Fruit fly (Drosophila melanogaster) whole organism, embryonic: ENCODE measurements around the gene CG3149.

Experiments used
- Aef1 ChIP-seq: fragments of 200-800 bp; sonication (Bioruptor generic); IDR thresholded peaks from 3 replicates; pipeline ENCODE4 v1.3.6; 2022; ENCODE audit warnings: missing biosample characterization, missing genetic modification characterization
- Antp ChIP-seq: fragments of 200-800 bp; sonication (Bioruptor generic); optimal IDR thresholded peaks from 3 replicates; lab custom pipeline; 2016; ENCODE audit warnings: missing biosample characterization, missing genetic modification characterization
- CG10431 ChIP-seq: fragments of 200-800 bp; sonication (Bioruptor generic); optimal IDR thresholded peaks from 3 replicates; lab custom pipeline; 2018; ENCODE audit warnings: missing biosample characterization, mild to moderate bottlenecking, missing genetic modification characterization
- CG10543 ChIP-seq: fragments of 200-800 bp; sonication (Bioruptor generic); optimal IDR thresholded peaks from 3 replicates; lab custom pipeline; 2017; ENCODE audit warnings: missing biosample characterization, mild to moderate bottlenecking, missing genetic modification characterization, moderate library complexity
- CG10654 ChIP-seq: fragments of 200-800 bp; sonication (Bioruptor generic); optimal IDR thresholded peaks from 2 replicates; lab custom pipeline; 2016; ENCODE audit warnings: missing biosample characterization, missing genetic modification characterization
- CG11695 ChIP-seq: fragments of 200-800 bp; sonication (Bioruptor generic); IDR thresholded peaks from 3 replicates; pipeline ENCODE4 v1.3.6; 2022; ENCODE audit warnings: missing biosample characterization, missing genetic modification characterization
- CG12219 ChIP-seq: fragments of 200-800 bp; sonication (Bioruptor generic); optimal IDR thresholded peaks from 3 replicates; lab custom pipeline; 2018; ENCODE audit warnings: missing biosample characterization, mild to moderate bottlenecking, missing genetic modification characterization
- CG12236 ChIP-seq: fragments of 200-800 bp; sonication (Bioruptor generic); optimal IDR thresholded peaks from 2 replicates; lab custom pipeline; 2016; ENCODE audit warnings: missing biosample characterization, missing genetic modification characterization
- CG12744 ChIP-seq: fragments of 200-800 bp; sonication (Bioruptor generic); optimal IDR thresholded peaks from 2 replicates; lab custom pipeline; 2016; ENCODE audit warnings: missing biosample characterization, missing genetic modification characterization
- CG13287 ChIP-seq: fragments of 200-800 bp; sonication (Bioruptor generic); IDR thresholded peaks from 2 replicates; pipeline ENCODE4 v1.3.6; 2022; ENCODE audit warnings: missing biosample characterization, missing genetic modification characterization; ENCODE audit not compliant: partially characterized antibody
- CG1602 ChIP-seq: fragments of 200-800 bp; sonication (Bioruptor generic); optimal IDR thresholded peaks from 3 replicates; lab custom pipeline; 2016; ENCODE audit warnings: missing biosample characterization, missing genetic modification characterization
- CG16779 ChIP-seq: fragments of 200-800 bp; sonication (Bioruptor generic); IDR thresholded peaks from 2 replicates; pipeline ENCODE4 v1.3.6; 2022; ENCODE audit warnings: missing biosample characterization, missing genetic modification characterization
- CG16813 ChIP-seq: fragments of 200-800 bp; sonication (Bioruptor generic); IDR thresholded peaks from 3 replicates; pipeline ENCODE4 v1.3.6; 2022; ENCODE audit warnings: missing biosample characterization, missing genetic modification characterization; ENCODE audit not compliant: partially characterized antibody
- CG17328 ChIP-seq: fragments of 200-800 bp; sonication (Bioruptor generic); IDR thresholded peaks from 2 replicates; pipeline ENCODE4 v1.3.6; 2022; ENCODE audit warnings: missing biosample characterization, missing genetic modification characterization
- CG33213 ChIP-seq: fragments of 200-800 bp; sonication (Bioruptor generic); optimal IDR thresholded peaks from 3 replicates; lab custom pipeline; 2016; ENCODE audit warnings: missing biosample characterization, missing genetic modification characterization
- CG34422 ChIP-seq: fragments of 200-800 bp; sonication (Bioruptor generic); IDR thresholded peaks from 3 replicates; pipeline ENCODE4 v1.3.6; 2022; ENCODE audit warnings: missing biosample characterization, missing genetic modification characterization
- CG3726 ChIP-seq: fragments of 200-800 bp; sonication (Bioruptor generic); IDR thresholded peaks from 3 replicates; pipeline ENCODE4, ENCODE4 v1.3.6; 2022; ENCODE audit warnings: missing biosample characterization, missing genetic modification characterization
- CG4404 ChIP-seq: fragments of 200-800 bp; sonication (Bioruptor generic); IDR thresholded peaks from 2 replicates; pipeline ENCODE4 v1.3.6; 2022; ENCODE audit warnings: missing biosample characterization, missing genetic modification characterization
- CG4820 ChIP-seq: fragments of 200-800 bp; sonication (Bioruptor generic); optimal IDR thresholded peaks from 3 replicates; lab custom pipeline; 2016; ENCODE audit warnings: missing biosample characterization, missing genetic modification characterization
- CG7556 ChIP-seq: fragments of 200-800 bp; sonication (Bioruptor generic); optimal IDR thresholded peaks from 2 replicates; lab custom pipeline; 2017; ENCODE audit warnings: missing biosample characterization, mild to moderate bottlenecking, missing genetic modification characterization
- CG9437 ChIP-seq: fragments of 200-800 bp; sonication (Bioruptor generic); optimal IDR thresholded peaks from 2 replicates; lab custom pipeline; 2018; ENCODE audit warnings: missing biosample characterization, mild to moderate bottlenecking, missing genetic modification characterization
- CG9817 ChIP-seq: fragments of 200-800 bp; sonication (Bioruptor generic); optimal IDR thresholded peaks from 2 replicates; lab custom pipeline; 2018; ENCODE audit warnings: missing biosample characterization, mild to moderate bottlenecking, missing genetic modification characterization, moderate library complexity
- Drgx ChIP-seq: fragments of 200-800 bp; sonication (Bioruptor generic); IDR thresholded peaks from 2 replicates; pipeline ENCODE4 v1.3.6; 2022; ENCODE audit warnings: missing biosample characterization, missing genetic modification characterization
- HHEX ChIP-seq: fragments of 200-800 bp; sonication (Bioruptor generic); optimal IDR thresholded peaks from 3 replicates; lab custom pipeline; 2017; ENCODE audit warnings: missing biosample characterization, mild to moderate bottlenecking, missing genetic modification characterization, missing genetic modification reagents
- Hr3 ChIP-seq: fragments of 200-800 bp; sonication (Bioruptor generic); optimal IDR thresholded peaks from 3 replicates; lab custom pipeline; 2016; ENCODE audit warnings: missing biosample characterization, missing genetic modification characterization
- Kr ChIP-seq: fragments of 200-800 bp; sonication (Bioruptor generic); optimal IDR thresholded peaks from 2 replicates; lab custom pipeline; 2017; ENCODE audit warnings: missing biosample characterization, mild to moderate bottlenecking, missing genetic modification characterization
- Mrtf ChIP-seq: fragments of 200-800 bp; sonication (Bioruptor generic); IDR thresholded peaks from 3 replicates; pipeline ENCODE4 v1.3.6; 2022; ENCODE audit warnings: missing biosample characterization, missing genetic modification characterization
- Neu2 ChIP-seq: fragments of 200-800 bp; sonication (Bioruptor generic); optimal IDR thresholded peaks from 3 replicates; lab custom pipeline; 2016; ENCODE audit warnings: missing biosample characterization, missing genetic modification characterization, borderline replicate concordance
- Spps ChIP-seq: fragments of 200-800 bp; sonication (Bioruptor generic); optimal IDR thresholded peaks from 2 replicates; lab custom pipeline; 2018; ENCODE audit warnings: missing biosample characterization, mild to moderate bottlenecking, missing genetic modification characterization
- Sry-β ChIP-seq: fragments of 200-800 bp; sonication (Bioruptor generic); optimal IDR thresholded peaks from 2 replicates; lab custom pipeline; 2018; ENCODE audit warnings: missing biosample characterization, mild to moderate bottlenecking, missing genetic modification characterization, moderate library complexity
- Tbp ChIP-seq: fragments of >200 bp; optimal IDR thresholded peaks from 2 replicates; lab custom pipeline; 2018; ENCODE audit warnings: missing biosample characterization, missing genetic modification characterization
- Usf ChIP-seq: fragments of 200-800 bp; sonication (Bioruptor generic); optimal IDR thresholded peaks from 2 replicates; lab custom pipeline; 2017; ENCODE audit warnings: missing genotype, missing biosample characterization, missing genetic modification characterization
- cad ChIP-seq: fragments of >200 bp; optimal IDR thresholded peaks from 2 replicates; lab custom pipeline; 2017; ENCODE audit warnings: missing biosample characterization, missing genetic modification characterization
- cas ChIP-seq: fragments of 200-800 bp; sonication (Bioruptor generic); IDR thresholded peaks from 2 replicates; pipeline ENCODE4 v1.3.6; 2022; ENCODE audit warnings: missing biosample characterization, missing genetic modification characterization
- corto ChIP-seq: fragments of 200-800 bp; sonication (Bioruptor generic); optimal IDR thresholded peaks from 2 replicates; lab custom pipeline; 2016; ENCODE audit warnings: missing biosample characterization, mild to moderate bottlenecking, missing genetic modification characterization, moderate library complexity
- crol ChIP-seq: fragments of 200-800 bp; sonication (Bioruptor generic); IDR thresholded peaks from 2 replicates; pipeline ENCODE4 v1.3.6; 2022; ENCODE audit warnings: missing biosample characterization, missing genetic modification characterization
- en ChIP-seq: fragments of 200-800 bp; sonication (Bioruptor generic); optimal IDR thresholded peaks from 2 replicates; lab custom pipeline; 2016; ENCODE audit warnings: missing biosample characterization, missing genetic modification characterization
- esg ChIP-seq: fragments of 200-800 bp; sonication (Bioruptor generic); conservative IDR thresholded peaks from 2 replicates; pipeline ENCODE4 v1.3.6; 2022; ENCODE audit warnings: missing biosample characterization, missing genetic modification characterization
- gcm ChIP-seq: fragments of 200-800 bp; sonication (Bioruptor generic); optimal IDR thresholded peaks from 2 replicates; lab custom pipeline; 2019; ENCODE audit warnings: missing biosample characterization, mild to moderate bottlenecking, missing genetic modification characterization, moderate library complexity
- her ChIP-seq: fragments of 200-800 bp; sonication (Bioruptor generic); optimal IDR thresholded peaks from 2 replicates; lab custom pipeline; 2016; ENCODE audit warnings: missing biosample characterization, missing genetic modification characterization
- ind ChIP-seq: fragments of 200-800 bp; sonication (Bioruptor generic); optimal IDR thresholded peaks from 3 replicates; lab custom pipeline; 2016; ENCODE audit warnings: missing biosample characterization, missing genetic modification characterization
- kay ChIP-seq: fragments of 200-800 bp; sonication (Bioruptor generic); optimal IDR thresholded peaks from 2 replicates; lab custom pipeline; 2016; ENCODE audit warnings: missing biosample characterization, missing genetic modification characterization
- lilli ChIP-seq: fragments of 200-800 bp; sonication (Bioruptor generic); optimal IDR thresholded peaks from 3 replicates; lab custom pipeline; 2016; ENCODE audit warnings: missing biosample characterization, missing genetic modification characterization
- run ChIP-seq: fragments of 200-800 bp; sonication (Bioruptor generic); optimal IDR thresholded peaks from 3 replicates; lab custom pipeline; 2018; ENCODE audit warnings: missing biosample characterization, mild to moderate bottlenecking, missing genetic modification characterization
- salm ChIP-seq: fragments of 200-800 bp; sonication (Bioruptor generic); optimal IDR thresholded peaks from 2 replicates; lab custom pipeline; 2018; ENCODE audit warnings: missing biosample characterization, mild to moderate bottlenecking, missing genetic modification characterization
- sima ChIP-seq: fragments of 200-800 bp; sonication (Bioruptor generic); optimal IDR thresholded peaks from 2 replicates; lab custom pipeline; 2016; ENCODE audit warnings: missing biosample characterization, missing genetic modification characterization
- tio ChIP-seq: fragments of 200-800 bp; sonication (Bioruptor generic); optimal IDR thresholded peaks from 2 replicates; lab custom pipeline; 2017; ENCODE audit warnings: missing biosample characterization, missing genetic modification characterization, inconsistent platforms
- unc-4 ChIP-seq: fragments of 200-800 bp; sonication (Bioruptor generic); IDR thresholded peaks from 2 replicates; pipeline ENCODE4 v1.3.6; 2022; ENCODE audit warnings: missing biosample characterization, missing genetic modification characterization; ENCODE audit not compliant: partially characterized antibody
- unpg ChIP-seq: fragments of 200-800 bp; sonication (Bioruptor generic); optimal IDR thresholded peaks from 3 replicates; lab custom pipeline; 2018; ENCODE audit warnings: missing biosample characterization, mild to moderate bottlenecking, missing genetic modification characterization, moderate library complexity
- vnd ChIP-seq: fragments of 200-800 bp; sonication (Bioruptor generic); IDR thresholded peaks from 3 replicates; pipeline ENCODE4 v1.3.6; 2022; ENCODE audit warnings: missing biosample characterization, missing genetic modification characterization; ENCODE audit not compliant: partially characterized antibody
- zf30C ChIP-seq: fragments of 200-800 bp; sonication (Bioruptor generic); optimal IDR thresholded peaks from 3 replicates; lab custom pipeline; 2018; ENCODE audit warnings: missing biosample characterization, mild to moderate bottlenecking, missing genetic modification characterization

CG3149 gene

DNA sequence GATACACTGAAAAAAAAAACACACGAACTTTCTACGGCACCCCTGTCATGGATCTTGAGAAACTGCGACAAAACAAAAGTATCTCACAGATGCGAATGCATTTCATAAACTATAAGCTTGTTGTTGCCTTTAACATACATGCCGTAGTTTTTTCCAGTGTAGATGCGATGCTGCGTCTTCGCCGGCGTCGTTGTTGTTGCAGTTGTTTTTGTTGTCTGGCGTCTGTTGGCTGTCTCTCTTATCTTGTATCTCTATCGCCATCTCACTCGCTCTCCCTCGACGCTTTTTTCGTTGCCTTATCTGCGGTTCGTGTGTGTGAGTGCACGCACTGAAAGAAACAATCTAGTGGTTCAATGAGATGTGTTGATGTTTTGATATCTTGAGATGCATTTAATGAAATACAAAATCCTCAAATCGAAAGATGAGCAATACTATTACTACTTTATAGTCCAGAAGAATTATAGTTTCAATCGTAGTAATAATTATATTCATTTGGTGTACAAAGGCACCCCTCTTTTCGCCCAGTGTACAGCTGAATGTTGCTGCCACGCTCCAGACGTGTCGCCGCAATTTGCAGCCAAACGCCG is 1.5 kb upstream of the CG3149 start (continued):
- peak; percentile 97 for TF ChIP-seq Mrtf (GFP tag; lab: Robert Waterston, UW)
- TF ChIP-seq unpg (GFP tag; lab: Kevin White, UChicago) = peak; percentile 95
- TF ChIP-seq Neu2 = peak; percentile 90
- TF ChIP-seq gcm = peak; percentile 90
- TF ChIP-seq esg (GFP tag; lab: Robert Waterston, UW) = peak; percentile 95
- peak; percentile 92 for TF ChIP-seq Usf
- peak; percentile 95 for TF ChIP-seq en (GFP tag; lab: Kevin White, UChicago)
- TF ChIP-seq corto (GFP tag; lab: Kevin White, UChicago) = peak; percentile 88
- TF ChIP-seq CG9817 (tag; lab: Kevin White, UChicago) = peak; percentile 93
- peak; percentile 97 for TF ChIP-seq her (GFP tag; lab: Kevin White, UChicago)
- no peak for TF ChIP-seq Tbp (GFP tag; lab: Kevin White, UChicago)
- TF ChIP-seq CG10654 (GFP tag; lab: Kevin White, UChicago) = peak; percentile 97
- TF ChIP-seq tio (GFP tag; lab: Kevin White, UChicago) = peak; percentile 93
- peak; percentile 95 for TF ChIP-seq HHEX (GFP tag; lab: Kevin White, UChicago)
- TF ChIP-seq CG10543 (GFP tag; lab: Kevin White, UChicago) = peak; percentile 92
- TF ChIP-seq CG4404 (GFP tag; lab: Robert Waterston, UW) = peak; percentile 93
- TF ChIP-seq Aef1 (GFP tag; lab: Robert Waterston, UW) = peak; percentile 96
- TF ChIP-seq cad = no peak
- TF ChIP-seq CG1602 = peak; percentile 96
- no peak for TF ChIP-seq unc-4 (GFP tag; lab: Robert Waterston, UW)
- TF ChIP-seq CG17328 (GFP tag; lab: Robert Waterston, UW) = peak; percentile 98
- peak; percentile 98 for TF ChIP-seq CG4820
- TF ChIP-seq CG16779 (GFP tag; lab: Robert Waterston, UW) = peak; percentile 93
- peak; percentile 96 for TF ChIP-seq lilli
- TF ChIP-seq sima = peak; percentile 94
- peak; percentile 96 for TF ChIP-seq Drgx (GFP tag; lab: Robert Waterston, UW)
- TF ChIP-seq CG10431 = peak; percentile 88
- TF ChIP-seq CG16813 (GFP tag; lab: Robert Waterston, UW) = no peak
- TF ChIP-seq vnd = no peak
- peak; percentile 72 for TF ChIP-seq Spps
- peak; percentile 96 for TF ChIP-seq CG3726
- TF ChIP-seq Sry-β (GFP tag; lab: Kevin White, UChicago) = peak; percentile 69
- peak; percentile 97 for TF ChIP-seq CG12236
- TF ChIP-seq CG34422 = peak; percentile 97
- TF ChIP-seq CG7556 (GFP tag; lab: Kevin White, UChicago) = peak; percentile 96
- peak; percentile 98 for TF ChIP-seq CG33213 (GFP tag; lab: Kevin White, UChicago)
- TF ChIP-seq salm (tag; lab: Kevin White, UChicago) = peak; percentile 89
- TF ChIP-seq Kr (GFP tag; lab: Kevin White, UChicago) = peak; percentile 88
- peak; percentile 93 for TF ChIP-seq CG12219
- TF ChIP-seq CG11695 (GFP tag; lab: Robert Waterston, UW) = peak; percentile 93
- peak; percentile 95 for TF ChIP-seq kay (GFP tag; lab: Kevin White, UChicago)
- peak; percentile 98 for TF ChIP-seq zf30C (GFP tag; lab: Kevin White, UChicago)
- peak; percentile 48 for TF ChIP-seq crol (GFP tag; lab: Robert Waterston, UW)
- peak; percentile 62 for TF ChIP-seq run (tag; lab: Kevin White, UChicago)
- peak; percentile 95 for TF ChIP-seq Hr3 (GFP tag; lab: Kevin White, UChicago)
- TF ChIP-seq CG13287 (GFP tag; lab: Robert Waterston, UW) = no peak
- TF ChIP-seq Antp (GFP tag; lab: Kevin White, UChicago) = peak; percentile 99
- peak; percentile 96 for TF ChIP-seq CG12744 (GFP tag; lab: Kevin White, UChicago)
- TF ChIP-seq ind (GFP tag; lab: Kevin White, UChicago) = peak; percentile 98
- peak; percentile 91 for TF ChIP-seq CG9437 (GFP tag; lab: Kevin White, UChicago)
- peak; percentile 75 for TF ChIP-seq cas (GFP tag; lab: Robert Waterston, UW)
